Worm (Caenorhabditis elegans) whole organism, L2 larva: Measurements from ENCODE around the gene nstp-8.

Experiments used
- F13H6.1 ChIP-seq: sonication (generic microtip); optimal IDR thresholded peaks from 2 replicates; lab custom pipeline; 2016; ENCODE audit warnings: missing genetic modification characterization, missing compliant biosample characterization
- R02D3.7 ChIP-seq: fragments of 150-350 bp; optimal IDR thresholded peaks from 2 replicates; lab custom pipeline; 2014; ENCODE audit warnings: missing biosample characterization, missing genetic modification characterization
- Y55F3AM.14 ChIP-seq: fragments of 200-800 bp; sonication (Bioruptor generic); optimal IDR thresholded peaks from 2 replicates; lab custom pipeline; 2018; ENCODE audit warnings: mild to moderate bottlenecking, missing genetic modification characterization, missing compliant biosample characterization
- ZK546.5 ChIP-seq: sonication (generic microtip); optimal IDR thresholded peaks from 2 replicates; lab custom pipeline; 2017; ENCODE audit warnings: missing biosample characterization, missing genetic modification characterization
- aly-2 ChIP-seq: fragments of 150-350 bp; optimal IDR thresholded peaks from 2 replicates; lab custom pipeline; 2014; ENCODE audit warnings: missing biosample characterization, missing genetic modification characterization
- ama-1 ChIP-seq: fragments of 150-350 bp; optimal IDR thresholded peaks from 2 replicates; lab custom pipeline; 2018; ENCODE audit warnings: inconsistent platforms
- blmp-1 ChIP-seq: sonication (generic microtip); optimal IDR thresholded peaks from 2 replicates; lab custom pipeline; 2017; ENCODE audit warnings: missing genetic modification characterization, mild to moderate bottlenecking, missing compliant biosample characterization, antibody characterized with exemption, moderate library complexity; ENCODE audit not compliant: insufficient read depth
- ceh-16 ChIP-seq: fragments of 150-350 bp; optimal IDR thresholded peaks from 2 replicates; lab custom pipeline; 2014; ENCODE audit warnings: missing biosample characterization, missing genetic modification characterization
- ceh-82 ChIP-seq: fragments of 150-350 bp; optimal IDR thresholded peaks from 2 replicates; lab custom pipeline; 2014; ENCODE audit warnings: missing biosample characterization, missing genetic modification characterization
- crh-2 ChIP-seq: sonication (generic microtip); optimal IDR thresholded peaks from 2 replicates; lab custom pipeline; 2017; ENCODE audit warnings: missing biosample characterization, missing genetic modification characterization
- dmd-4 ChIP-seq: sonication (generic microtip); optimal IDR thresholded peaks from 2 replicates; lab custom pipeline; 2017; ENCODE audit warnings: missing biosample characterization, missing genetic modification characterization
- egl-27 ChIP-seq: sonication (generic microtip); optimal IDR thresholded peaks from 3 replicates; lab custom pipeline; 2017; ENCODE audit warnings: missing biosample characterization, missing genetic modification reagents, missing genetic modification characterization
- elt-1 ChIP-seq: fragments of 150-350 bp; optimal IDR thresholded peaks from 2 replicates; lab custom pipeline; 2014; ENCODE audit warnings: missing biosample characterization, missing genetic modification characterization
- elt-3 ChIP-seq: sonication (generic microtip); optimal IDR thresholded peaks from 2 replicates; lab custom pipeline; 2017; ENCODE audit warnings: missing biosample characterization, missing genetic modification characterization
- fos-1 ChIP-seq: fragments of 150-350 bp; optimal IDR thresholded peaks from 2 replicates; lab custom pipeline; 2014; ENCODE audit warnings: missing biosample characterization, missing genetic modification characterization
- gmeb-1 ChIP-seq: fragments of 150-350 bp; optimal IDR thresholded peaks from 2 replicates; lab custom pipeline; 2014; ENCODE audit warnings: missing biosample characterization, missing genetic modification characterization
- lin-13 ChIP-seq: fragments of 150-350 bp; optimal IDR thresholded peaks from 2 replicates; lab custom pipeline; 2014; ENCODE audit warnings: missing biosample characterization, missing genetic modification reagents, missing genetic modification characterization
- lin-39 ChIP-seq: fragments of 150-350 bp; optimal IDR thresholded peaks from 2 replicates; lab custom pipeline; 2014; ENCODE audit warnings: missing biosample characterization, missing genetic modification reagents, missing genetic modification characterization
- lsy-2 ChIP-seq, 2 experiments: fragments of 150-350 bp in 1 of 2; sonication (generic microtip) in 1 of 2; optimal IDR thresholded peaks; 2 replicates each; lab custom pipeline; 2014 to 2017; ENCODE audit warnings: missing biosample characterization in 2 of 2, missing genetic modification characterization in 2 of 2
- mab-5 ChIP-seq: fragments of 150-350 bp; optimal IDR thresholded peaks from 2 replicates; lab custom pipeline; 2014; ENCODE audit warnings: missing biosample characterization, missing genetic modification characterization
- mbf-1 ChIP-seq: sonication (generic microtip); optimal IDR thresholded peaks from 2 replicates; lab custom pipeline; 2017; ENCODE audit warnings: missing biosample characterization, missing genetic modification characterization
- nhr-11 ChIP-seq: fragments of 150-350 bp; optimal IDR thresholded peaks from 2 replicates; lab custom pipeline; 2014; ENCODE audit warnings: missing biosample characterization, missing genetic modification characterization
- nhr-12 ChIP-seq: fragments of 150-350 bp; optimal IDR thresholded peaks from 2 replicates; lab custom pipeline; 2014; ENCODE audit warnings: missing biosample characterization, missing genetic modification characterization
- nhr-129 ChIP-seq: fragments of 150-350 bp; optimal IDR thresholded peaks from 2 replicates; lab custom pipeline; 2014; ENCODE audit warnings: missing biosample characterization, missing genetic modification characterization
- nhr-21 ChIP-seq: fragments of 150-350 bp; optimal IDR thresholded peaks from 2 replicates; lab custom pipeline; 2014; ENCODE audit warnings: missing biosample characterization, missing genetic modification characterization
- nhr-23 ChIP-seq: fragments of 150-350 bp; optimal IDR thresholded peaks from 2 replicates; lab custom pipeline; 2014; ENCODE audit warnings: missing biosample characterization, missing genetic modification reagents, missing genetic modification characterization
- nhr-237 ChIP-seq: fragments of 150-350 bp; optimal IDR thresholded peaks from 2 replicates; lab custom pipeline; 2014; ENCODE audit warnings: missing biosample characterization, missing genetic modification characterization
- nhr-25 ChIP-seq: fragments of 150-350 bp; sonication (generic microtip); optimal IDR thresholded peaks from 3 replicates; lab custom pipeline; 2014; ENCODE audit warnings: missing biosample characterization, missing genetic modification characterization
- nhr-77 ChIP-seq: fragments of 150-350 bp; optimal IDR thresholded peaks from 2 replicates; lab custom pipeline; 2014; ENCODE audit warnings: missing biosample characterization, missing genetic modification characterization
- peb-1 ChIP-seq: fragments of 150-350 bp; optimal IDR thresholded peaks from 2 replicates; lab custom pipeline; 2014; ENCODE audit warnings: missing biosample characterization, missing genetic modification characterization
- sem-4 ChIP-seq: fragments of 150-350 bp; optimal IDR thresholded peaks from 2 replicates; lab custom pipeline; 2014; ENCODE audit warnings: missing biosample characterization, missing genetic modification reagents, missing genetic modification characterization
- sma-3 ChIP-seq: sonication (generic microtip); optimal IDR thresholded peaks from 2 replicates; lab custom pipeline; 2016; ENCODE audit warnings: missing genetic modification reagents, missing genetic modification characterization, missing compliant biosample characterization
- sma-9 ChIP-seq, 2 experiments: fragments of 150-350 bp in 1 of 2; sonication (generic microtip) in 1 of 2; optimal IDR thresholded peaks; 2 replicates each; lab custom pipeline; 2014 to 2016; ENCODE audit warnings: missing genetic modification characterization in 2 of 2, mild to moderate bottlenecking in 1 of 2, missing biosample characterization in 1 of 2, missing compliant biosample characterization in 1 of 2, missing genetic modification reagents in 1 of 2, moderate library complexity in 1 of 2
- unc-39 ChIP-seq: fragments of 150-350 bp; optimal IDR thresholded peaks from 2 replicates; lab custom pipeline; 2014; ENCODE audit warnings: missing biosample characterization, missing genetic modification characterization
- unc-62 ChIP-seq: fragments of 150-350 bp; optimal IDR thresholded peaks from 2 replicates; lab custom pipeline; 2014; ENCODE audit warnings: missing biosample characterization, missing genetic modification reagents, missing genetic modification characterization
- zag-1 ChIP-seq: fragments of 150-350 bp; optimal IDR thresholded peaks from 2 replicates; lab custom pipeline; 2014; ENCODE audit warnings: missing biosample characterization, missing genetic modification characterization
- ztf-11 ChIP-seq: sonication (generic microtip); optimal IDR thresholded peaks from 2 replicates; lab custom pipeline; 2017; ENCODE audit warnings: missing biosample characterization, missing genetic modification characterization

The nstp-8 gene

DNA sequence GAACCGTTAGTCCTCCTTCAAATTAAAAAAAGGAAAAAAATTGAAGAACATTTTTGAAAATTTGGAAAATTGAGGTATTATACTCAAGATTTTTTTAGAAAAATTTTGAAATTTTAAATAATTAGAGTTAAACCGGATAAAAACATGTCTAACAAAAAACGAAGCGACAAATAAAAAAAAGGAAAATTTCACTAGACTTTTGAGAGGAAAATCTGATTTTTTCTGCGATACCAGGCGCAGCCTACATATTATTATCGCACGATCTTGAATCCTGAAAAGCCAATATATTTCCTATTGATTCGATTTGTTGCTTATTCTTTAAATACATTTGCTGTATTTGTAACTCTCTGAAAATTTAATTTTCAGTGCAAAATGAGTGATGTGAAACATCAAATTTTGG lies at the start of gene nstp-8:
nstp-8 (plus strand) TSS at position 301 of the 400 bp plus-strand sequence.
- no peak for TF ChIP-seq gmeb-1
- no peak for TF ChIP-seq aly-2 (tag; lab: Kevin White, UChicago)

DNA sequence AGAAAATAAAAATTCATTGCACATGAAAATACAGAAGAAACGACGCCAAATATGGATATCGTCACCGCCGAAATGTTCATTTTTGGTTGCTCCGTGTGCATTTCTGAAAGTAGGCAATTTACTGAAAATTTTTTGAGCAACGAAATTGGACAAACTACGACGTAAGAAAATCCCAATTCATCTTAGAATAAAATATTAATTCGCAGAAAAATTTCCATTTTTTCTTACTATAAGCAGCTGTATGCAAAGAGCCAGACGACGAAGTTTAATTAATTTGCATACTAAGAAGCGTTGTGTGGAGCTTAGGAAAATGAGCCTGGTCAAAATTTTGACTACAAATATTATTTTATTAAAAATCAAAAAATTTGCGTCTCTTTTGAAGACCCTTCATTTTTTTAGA lies 48.8 kb upstream of the nstp-8 start, which contains the start of gene srbc-19:
srbc-19 (minus strand) TSS at position 101 of the 400 bp plus-strand sequence.
- TF ChIP-seq blmp-1 (no peak), sma-3 (GFP tag; lab: Kevin White, UChicago) (no peak), R02D3.7 (tag; lab: Kevin White, UChicago) (no peak), ceh-82 (no peak), nhr-11 (tag; lab: Kevin White, UChicago) (no peak), elt-3 (tag; lab: Kevin White, UChicago) (no peak)

DNA sequence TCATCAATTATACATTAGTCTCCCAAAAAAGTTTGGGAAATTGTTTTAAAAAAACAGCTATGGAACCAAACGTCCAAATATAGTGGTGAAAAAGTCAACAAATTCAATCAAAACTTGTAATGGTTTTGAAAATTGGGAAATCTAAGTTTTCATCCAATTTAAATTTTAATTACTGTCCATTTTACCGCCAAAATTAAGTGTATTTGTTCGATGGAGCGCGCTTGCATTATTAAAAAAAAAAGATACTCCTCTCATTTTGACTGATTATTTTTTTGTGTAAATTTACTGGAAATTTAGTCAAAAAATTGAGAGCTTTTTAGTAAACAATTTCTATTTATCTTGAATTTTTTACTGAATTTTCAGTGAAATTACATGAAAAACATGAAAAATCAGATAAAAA lies 41.0 kb upstream of the nstp-8 start:
- TF ChIP-seq crh-2 (tag; lab: Kevin White, UChicago) = no peak
- no peak for TF ChIP-seq blmp-1
- no peak for TF ChIP-seq peb-1 (tag; lab: Kevin White, UChicago)
- TF ChIP-seq mbf-1 (tag; lab: Kevin White, UChicago) = no peak
- TF ChIP-seq nhr-25 (tag; lab: Kevin White, UChicago) = no peak
- no peak for TF ChIP-seq lsy-2 (tag; optimal IDR thresholded peaks at IDR 0.05; lab: Kevin White, UChicago)
- no peak for TF ChIP-seq lin-13 (GFP tag; lab: Kevin White, UChicago)
- no peak for TF ChIP-seq F13H6.1
- no peak for TF ChIP-seq ZK546.5 (tag; lab: Kevin White, UChicago)
- no peak for TF ChIP-seq fos-1
- no peak for TF ChIP-seq dmd-4
- TF ChIP-seq elt-1 = no peak
- no peak for TF ChIP-seq zag-1 (tag; lab: Kevin White, UChicago)
- TF ChIP-seq egl-27 (tag; lab: Kevin White, UChicago) = no peak
- no peak for TF ChIP-seq lin-39 (tag; lab: Kevin White, UChicago)
- TF ChIP-seq sma-9 (GFP tag; optimal IDR thresholded peaks at IDR 0.05; lab: Kevin White, UChicago) = no peak
- TF ChIP-seq sma-9 (tag; optimal IDR thresholded peaks at IDR 0.05; lab: Kevin White, UChicago) = no peak
- TF ChIP-seq nhr-12 (tag; lab: Kevin White, UChicago) = no peak
- TF ChIP-seq sem-4 (tag; lab: Kevin White, UChicago) = no peak
- no peak for TF ChIP-seq nhr-77 (tag; lab: Kevin White, UChicago)
- TF ChIP-seq unc-39 (tag; lab: Kevin White, UChicago) = no peak

DNA sequence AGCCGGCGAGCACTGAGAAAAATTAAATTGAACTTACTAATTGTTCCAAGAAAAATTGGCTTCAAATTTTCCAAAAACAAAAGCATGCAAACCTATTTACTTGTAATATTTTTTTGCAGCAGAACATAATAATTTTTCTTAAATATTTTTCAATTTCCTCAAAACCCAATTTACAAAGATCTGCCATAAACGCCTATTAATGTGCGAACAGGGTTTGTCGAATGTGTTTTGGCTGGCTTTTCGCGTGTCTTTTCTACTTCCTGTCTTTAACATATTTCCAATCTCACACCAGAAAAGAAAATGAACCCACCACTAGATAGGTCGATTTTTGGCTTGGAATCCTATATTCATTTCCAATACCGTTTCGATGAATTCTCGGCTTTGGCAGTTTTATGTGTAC lies 40.2 kb upstream of the nstp-8 start, which contains the start of gene C45H4.18:
C45H4.18 (plus strand) TSS at position 301 of the 400 bp plus-strand sequence.
- TF ChIP-seq nhr-23 (tag; lab: Kevin White, UChicago) (no peak), Y55F3AM.14 (no peak), gmeb-1 (no peak), egl-27 (tag; lab: Kevin White, UChicago) (no peak), ama-1 (lab: Kevin White, UChicago) (no peak), nhr-11 (tag; lab: Kevin White, UChicago) (no peak), elt-3 (tag; lab: Kevin White, UChicago) (no peak), aly-2 (tag; lab: Kevin White, UChicago) (no peak), nhr-129 (tag; lab: Kevin White, UChicago) (no peak), nhr-77 (tag; lab: Kevin White, UChicago) (no peak), nhr-237 (tag; lab: Kevin White, UChicago) (no peak), zag-1 (tag; lab: Kevin White, UChicago) (no peak)

DNA sequence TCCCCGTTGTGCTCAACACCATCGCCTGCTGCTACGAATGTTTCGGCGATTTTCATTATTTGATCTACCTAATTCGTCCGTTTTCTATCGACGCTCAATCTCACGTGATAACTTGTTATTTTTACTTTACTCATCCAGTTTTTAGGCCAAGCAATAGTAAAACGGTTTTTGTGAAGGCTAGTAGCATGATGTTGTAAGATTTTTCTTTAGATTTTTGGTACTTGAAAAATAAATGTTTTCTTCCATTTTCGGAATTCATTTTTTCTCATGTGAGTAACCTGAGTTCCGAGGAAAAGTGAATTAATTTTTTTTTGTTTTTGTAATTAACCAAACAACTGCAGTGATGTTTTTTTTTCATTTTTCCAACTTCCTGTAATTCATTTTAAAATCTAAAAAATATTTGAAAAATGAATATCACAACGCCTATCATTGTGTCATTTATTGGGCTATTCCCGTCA lies 38.1 kb upstream of the nstp-8 start, which contains the start of gene srbc-17:
srbc-17 (plus strand) TSS at position 408 of the 458 bp plus-strand sequence.
- TF ChIP-seq blmp-1 = no peak
- no peak for TF ChIP-seq Y55F3AM.14
- TF ChIP-seq nhr-21 (tag; lab: Kevin White, UChicago) = no peak
- no peak for TF ChIP-seq lin-13 (GFP tag; lab: Kevin White, UChicago)
- TF ChIP-seq lin-39 (tag; lab: Kevin White, UChicago) = no peak
- TF ChIP-seq sma-3 (GFP tag; lab: Kevin White, UChicago) = no peak
- TF ChIP-seq sma-9 (GFP tag; optimal IDR thresholded peaks at IDR 0.05; lab: Kevin White, UChicago) = no peak
- TF ChIP-seq sma-9 (tag; optimal IDR thresholded peaks at IDR 0.05; lab: Kevin White, UChicago) = no peak
- TF ChIP-seq F13H6.1 = no peak
- TF ChIP-seq nhr-237 (tag; lab: Kevin White, UChicago) = no peak
- no peak for TF ChIP-seq ztf-11 (tag; lab: Kevin White, UChicago)
- TF ChIP-seq ceh-16 (tag; lab: Kevin White, UChicago) = no peak
- no peak for TF ChIP-seq lsy-2 (tag; optimal IDR thresholded peaks at IDR 0.05; lab: Kevin White, UChicago)
- TF ChIP-seq nhr-11 (tag; lab: Kevin White, UChicago) = no peak
- no peak for TF ChIP-seq fos-1
- TF ChIP-seq nhr-23 (tag; lab: Kevin White, UChicago) = no peak
- no peak for TF ChIP-seq ceh-82
- no peak for TF ChIP-seq mab-5
- no peak for TF ChIP-seq nhr-77 (tag; lab: Kevin White, UChicago)
- TF ChIP-seq mbf-1 (tag; lab: Kevin White, UChicago) = no peak
- TF ChIP-seq unc-62 = no peak
